Worm (Caenorhabditis elegans): ENCODE data around the gene K02D10.1.

Gene K02D10.1

DNA sequence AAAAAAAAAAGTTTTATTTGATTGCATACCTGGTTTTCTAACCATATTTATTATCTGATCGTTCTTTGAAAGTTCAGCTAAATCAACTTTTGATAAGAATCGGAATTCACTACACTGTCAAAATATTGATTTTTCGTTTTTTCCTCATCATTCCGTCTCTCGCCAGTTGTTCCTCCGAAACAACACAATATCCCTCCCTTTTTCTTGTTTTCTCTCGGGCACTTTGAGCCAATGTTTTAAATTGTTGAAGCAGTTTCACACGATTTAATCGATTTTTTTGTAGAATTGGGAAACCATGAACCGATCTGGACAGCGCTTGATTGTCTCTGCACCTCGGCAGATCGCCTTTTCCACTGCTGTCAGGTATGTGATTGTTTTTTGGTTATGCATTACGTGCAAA lies at the start of gene K02D10.1:
K02D10.1 (plus strand) TSS at position 284 of the 400 bp plus-strand sequence.
- TF ChIP-seq bed-3 (GFP tag; optimal IDR thresholded peaks at IDR 0.05) (no peak), hlh-1 (tag; optimal IDR thresholded peaks at IDR 0.05) (peak; percentile 34)

DNA sequence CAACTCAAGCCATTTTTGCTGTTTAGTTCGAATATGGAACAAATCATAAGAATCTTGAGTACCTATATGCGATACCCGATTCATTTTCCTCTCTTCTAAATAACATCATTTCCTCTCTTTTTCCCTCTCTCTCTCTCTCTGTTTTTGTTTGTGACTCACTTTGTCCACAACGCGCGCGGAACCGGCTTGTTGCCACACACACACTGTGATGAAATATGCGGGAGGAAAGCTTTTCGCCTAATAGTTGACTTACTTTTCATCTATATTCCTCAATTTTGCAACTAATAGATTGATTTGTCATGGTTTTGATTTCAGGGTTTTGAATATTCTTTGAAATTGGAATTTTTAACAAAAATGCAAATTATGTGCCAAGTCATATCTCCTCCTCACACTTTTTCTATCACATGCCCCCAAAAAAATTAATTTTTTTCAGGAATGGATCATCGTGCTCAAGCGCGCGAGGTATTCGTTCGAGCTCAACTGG lies 49.5 kb upstream of the K02D10.1 start, which contains the start of gene hipr-1:
hipr-1 (plus strand) TSS at position 434 of the 484 bp plus-strand sequence.
- TF ChIP-seq ceh-83 (GFP tag; optimal IDR thresholded peaks at IDR 0.05) (no peak), pha-4 (tag; optimal IDR thresholded peaks at IDR 0.05) (peak; percentile 54), zip-8 (tag; optimal IDR thresholded peaks at IDR 0.05) (no peak)

DNA sequence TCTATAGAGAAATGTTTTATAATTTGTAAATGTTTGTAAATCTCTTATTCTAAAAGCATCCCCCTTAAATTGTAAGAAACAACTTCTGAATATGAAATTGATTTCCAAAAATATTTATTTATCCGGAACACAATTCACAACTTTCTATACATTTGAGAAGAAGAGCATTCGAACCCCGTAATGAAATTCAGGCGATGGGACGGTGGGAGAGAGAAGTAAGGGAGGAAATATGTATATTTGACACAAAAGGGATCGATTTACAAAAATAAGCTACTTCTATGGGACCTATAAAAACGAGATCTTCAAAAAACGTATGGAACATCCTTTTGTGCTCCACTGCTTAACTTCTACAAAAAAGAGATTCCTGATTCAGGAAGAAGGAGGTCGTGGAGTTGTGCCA lies 44.1 kb upstream of the K02D10.1 start:
- TF ChIP-seq hlh-1 (tag; optimal IDR thresholded peaks at IDR 0.05): no peak
- no peak for TF ChIP-seq unc-62 (GFP tag; optimal IDR thresholded peaks at IDR 0.05)
- TF ChIP-seq bed-3 (GFP tag; optimal IDR thresholded peaks at IDR 0.05): no peak
- TF ChIP-seq nhr-2 (tag; optimal IDR thresholded peaks at IDR 0.05): no peak
- TF ChIP-seq ces-1 (GFP tag; optimal IDR thresholded peaks at IDR 0.05): no peak
- TF ChIP-seq unc-39 (tag; optimal IDR thresholded peaks at IDR 0.05): no peak
- TF ChIP-seq pha-4 (tag; optimal IDR thresholded peaks at IDR 0.05): no peak
- no peak for TF ChIP-seq flh-1 (GFP tag; optimal IDR thresholded peaks at IDR 0.05)
- TF ChIP-seq nhr-28 (tag; optimal IDR thresholded peaks at IDR 0.05): no peak
- TF ChIP-seq lin-13 (tag; optimal IDR thresholded peaks at IDR 0.05): no peak
- TF ChIP-seq lin-32 (GFP tag; optimal IDR thresholded peaks at IDR 0.05): no peak
- no peak for TF ChIP-seq ztf-11 (tag; optimal IDR thresholded peaks at IDR 0.05)
- no peak for TF ChIP-seq mab-5 (tag; optimal IDR thresholded peaks at IDR 0.05)
- no peak for TF ChIP-seq ceh-43 (GFP tag; optimal IDR thresholded peaks at IDR 0.05)
- TF ChIP-seq sptf-1 (tag; optimal IDR thresholded peaks at IDR 0.05): no peak
- no peak for TF ChIP-seq ceh-83 (GFP tag; optimal IDR thresholded peaks at IDR 0.05)
- no peak for TF ChIP-seq sem-2 (GFP tag; optimal IDR thresholded peaks at IDR 0.05)
- TF ChIP-seq cnd-1 (tag; optimal IDR thresholded peaks at IDR 0.05): no peak
- TF ChIP-seq mls-2 (tag; optimal IDR thresholded peaks at IDR 0.05): no peak

DNA sequence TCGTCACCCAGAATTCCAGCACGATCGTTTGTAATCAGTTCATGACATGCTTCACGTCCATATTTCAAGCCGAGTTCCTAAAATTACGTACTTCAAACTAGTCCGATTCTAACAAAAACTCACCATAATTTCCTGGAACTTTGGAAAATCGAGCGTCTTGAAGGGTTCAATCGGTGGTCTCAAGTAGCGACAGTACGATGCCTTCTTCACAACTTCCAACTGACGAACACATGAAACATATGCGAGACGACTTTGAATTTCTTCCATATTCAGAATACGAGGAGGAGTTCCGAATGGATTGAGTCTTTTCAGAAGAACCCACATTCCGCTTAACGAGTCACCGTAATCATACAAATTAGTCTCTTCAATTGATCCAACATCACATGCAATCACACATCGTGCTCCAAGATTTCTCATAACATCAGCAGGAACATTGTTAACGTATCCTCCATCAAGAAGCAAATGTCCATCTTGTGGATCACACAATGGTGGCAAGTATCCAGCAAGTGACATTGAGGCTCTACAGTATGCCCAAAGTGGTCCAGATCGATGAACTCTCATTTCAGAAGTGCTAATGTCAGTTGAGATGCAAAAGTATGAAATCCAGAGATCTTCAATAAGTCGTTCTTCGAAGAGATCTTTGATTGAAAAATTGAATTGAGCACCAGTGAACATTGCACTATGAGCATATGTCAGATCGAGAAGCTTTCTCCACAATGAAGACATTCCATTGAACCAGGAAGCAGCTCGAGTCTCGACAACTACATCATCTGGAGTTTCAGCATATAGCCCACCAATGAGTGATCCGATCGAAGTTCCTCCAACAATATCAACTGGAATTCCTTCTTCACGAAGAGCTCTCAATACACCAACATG lies 43.1 kb upstream of the K02D10.1 start:
- no peak for TF ChIP-seq unc-120 (tag; optimal IDR thresholded peaks at IDR 0.05; ENCODE audit: poor library complexity, severe bottlenecking)
- no peak for TF ChIP-seq snpc-4 (tag; optimal IDR thresholded peaks at IDR 0.05)
- no peak for TF ChIP-seq M03D4.4 (tag; optimal IDR thresholded peaks at IDR 0.05)
- no peak for TF ChIP-seq nhr-237 (tag; optimal IDR thresholded peaks at IDR 0.05)
- TF ChIP-seq hlh-1 (tag; optimal IDR thresholded peaks at IDR 0.05): no peak
- no peak for TF ChIP-seq lsy-2 (tag; optimal IDR thresholded peaks at IDR 0.05)
- no peak for TF ChIP-seq sem-2 (GFP tag; optimal IDR thresholded peaks at IDR 0.05)
- TF ChIP-seq sptf-1 (tag; optimal IDR thresholded peaks at IDR 0.05): no peak
- no peak for TF ChIP-seq pha-4 (tag; optimal IDR thresholded peaks at IDR 0.05)
- TF ChIP-seq nhr-28 (tag; optimal IDR thresholded peaks at IDR 0.05): no peak
- TF ChIP-seq elt-3 (tag; optimal IDR thresholded peaks at IDR 0.05): no peak
- TF ChIP-seq drap-1 (GFP tag; optimal IDR thresholded peaks at IDR 0.05): no peak
- TF ChIP-seq ceh-39 (tag; optimal IDR thresholded peaks at IDR 0.05): no peak
- TF ChIP-seq ceh-43 (GFP tag; optimal IDR thresholded peaks at IDR 0.05): no peak

DNA sequence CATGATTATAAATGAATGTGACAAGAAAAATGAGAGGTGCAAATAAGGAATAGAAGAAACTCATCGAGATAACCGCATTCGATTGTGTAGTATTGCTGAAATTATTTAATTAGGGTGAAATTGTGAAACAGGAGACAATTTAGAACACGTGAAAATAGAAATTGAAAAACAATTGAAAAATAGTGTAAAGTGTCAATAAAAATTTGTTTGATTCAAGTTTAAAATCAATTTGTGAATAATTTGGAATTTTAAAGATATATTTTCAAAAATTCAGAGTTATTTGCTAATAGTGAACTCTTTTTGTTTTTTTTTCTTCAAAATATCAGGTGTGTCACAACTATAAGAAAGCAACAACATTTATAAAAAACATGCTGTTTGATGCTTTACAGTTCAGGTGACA lies 38.0 kb upstream of the K02D10.1 start, which contains the start of gene ZK370.4:
ZK370.4 (minus strand) TSS at position 101 of the 400 bp plus-strand sequence.
- no peak for TF ChIP-seq mls-2 (tag; optimal IDR thresholded peaks at IDR 0.05)
- no peak for TF ChIP-seq zip-8 (tag; optimal IDR thresholded peaks at IDR 0.05)
- TF ChIP-seq ceh-43 (GFP tag; optimal IDR thresholded peaks at IDR 0.05): no peak
- no peak for TF ChIP-seq ces-1 (GFP tag; optimal IDR thresholded peaks at IDR 0.05)
- TF ChIP-seq ceh-39 (tag; optimal IDR thresholded peaks at IDR 0.05): no peak
- TF ChIP-seq flh-1 (GFP tag; optimal IDR thresholded peaks at IDR 0.05): no peak
- no peak for TF ChIP-seq ceh-83 (GFP tag; optimal IDR thresholded peaks at IDR 0.05)
- TF ChIP-seq unc-120 (tag; optimal IDR thresholded peaks at IDR 0.05; ENCODE audit: poor library complexity, severe bottlenecking): no peak
- TF ChIP-seq mep-1 (tag; optimal IDR thresholded peaks at IDR 0.05): no peak
- no peak for TF ChIP-seq pha-4 (tag; optimal IDR thresholded peaks at IDR 0.05)
- TF ChIP-seq lin-13 (tag; optimal IDR thresholded peaks at IDR 0.05): no peak
- no peak for TF ChIP-seq nhr-2 (tag; optimal IDR thresholded peaks at IDR 0.05)
- no peak for TF ChIP-seq hlh-1 (tag; optimal IDR thresholded peaks at IDR 0.05)
- no peak for TF ChIP-seq sem-2 (GFP tag; optimal IDR thresholded peaks at IDR 0.05)
- no peak for TF ChIP-seq tbx-8 (GFP tag; optimal IDR thresholded peaks at IDR 0.05)
- no peak for TF ChIP-seq nhr-12 (tag; optimal IDR thresholded peaks at IDR 0.05)
- no peak for TF ChIP-seq nhr-76 (tag; optimal IDR thresholded peaks at IDR 0.05)
- TF ChIP-seq nhr-237 (tag; optimal IDR thresholded peaks at IDR 0.05): no peak

All from whole organism, mixed stage, embryonic.